Fruit fly (Drosophila melanogaster) whole organism, embryonic: ENCODE data around the gene CG1847.

Source experiments
- Antp ChIP-seq: fragments of 200-800 bp; sonication (Bioruptor generic); optimal IDR thresholded peaks from 3 replicates; lab custom pipeline; 2016; ENCODE audit warnings: missing biosample characterization, missing genetic modification characterization
- Bdp1 ChIP-seq: fragments of 200-800 bp; sonication (Bioruptor generic); optimal IDR thresholded peaks from 3 replicates; lab custom pipeline; 2016; ENCODE audit warnings: missing biosample characterization, missing genetic modification characterization
- Bgb ChIP-seq: fragments of 200-800 bp; sonication (Bioruptor generic); IDR thresholded peaks from 2 replicates; pipeline ENCODE4 v1.3.6; 2022; ENCODE audit warnings: missing biosample characterization, missing genetic modification characterization; ENCODE audit not compliant: partially characterized antibody
- CG10209 ChIP-seq: fragments of 200-800 bp; sonication (Bioruptor generic); optimal IDR thresholded peaks from 3 replicates; lab custom pipeline; 2017; ENCODE audit warnings: missing biosample characterization, mild to moderate bottlenecking, missing genetic modification characterization, missing genetic modification reagents
- CG10462 ChIP-seq: fragments of 200-800 bp; sonication (Bioruptor generic); optimal IDR thresholded peaks from 2 replicates; lab custom pipeline; 2016; ENCODE audit warnings: missing biosample characterization, missing genetic modification characterization
- CG12659 ChIP-seq: fragments of 200-800 bp; sonication (Bioruptor generic); optimal IDR thresholded peaks from 3 replicates; lab custom pipeline; 2017; ENCODE audit warnings: mild to moderate bottlenecking, missing biosample characterization, missing genetic modification reagents, missing genetic modification characterization
- CG13287 ChIP-seq: fragments of 200-800 bp; sonication (Bioruptor generic); IDR thresholded peaks from 2 replicates; pipeline ENCODE4 v1.3.6; 2022; ENCODE audit warnings: missing biosample characterization, missing genetic modification characterization; ENCODE audit not compliant: partially characterized antibody
- CG14441 ChIP-seq: fragments of 200-800 bp; sonication (Bioruptor generic); IDR thresholded peaks from 2 replicates; pipeline ENCODE4 v1.3.6; 2022; ENCODE audit warnings: missing biosample characterization, missing genetic modification characterization
- CG14860 ChIP-seq: fragments of 200-800 bp; sonication (Bioruptor generic); IDR thresholded peaks from 3 replicates; pipeline ENCODE4 v1.3.6; 2022; ENCODE audit warnings: missing biosample characterization, missing genetic modification characterization; ENCODE audit not compliant: partially characterized antibody
- CG16813 ChIP-seq: fragments of 200-800 bp; sonication (Bioruptor generic); IDR thresholded peaks from 3 replicates; pipeline ENCODE4 v1.3.6; 2022; ENCODE audit warnings: missing biosample characterization, missing genetic modification characterization; ENCODE audit not compliant: partially characterized antibody
- CG1832 ChIP-seq: fragments of 200-800 bp; sonication (Bioruptor generic); optimal IDR thresholded peaks from 2 replicates; lab custom pipeline; 2017; ENCODE audit warnings: missing biosample characterization, mild to moderate bottlenecking, missing genetic modification characterization, inconsistent platforms
- CG32532 ChIP-seq: fragments of 200-800 bp; sonication (Bioruptor generic); IDR thresholded peaks from 2 replicates; pipeline ENCODE4 v1.3.6; 2022; ENCODE audit warnings: missing biosample characterization, missing genetic modification characterization
- CG3407 ChIP-seq: fragments of 200-800 bp; sonication (Bioruptor generic); optimal IDR thresholded peaks from 2 replicates; lab custom pipeline; 2018; ENCODE audit warnings: missing biosample characterization, mild to moderate bottlenecking, missing genetic modification characterization
- CG6854 ChIP-seq: fragments of 200-800 bp; sonication (Bioruptor generic); optimal IDR thresholded peaks from 3 replicates; lab custom pipeline; 2017; ENCODE audit warnings: missing biosample characterization, mild to moderate bottlenecking, missing genetic modification characterization
- CG8478 ChIP-seq: fragments of >200 bp; optimal IDR thresholded peaks from 2 replicates; lab custom pipeline; 2018
- CHES-1-like ChIP-seq: fragments of 200-800 bp; sonication (Bioruptor generic); optimal IDR thresholded peaks from 2 replicates; lab custom pipeline; 2016; ENCODE audit warnings: missing biosample characterization, missing genetic modification characterization
- Fer2 ChIP-seq: fragments of 200-800 bp; sonication (Bioruptor generic); optimal IDR thresholded peaks from 2 replicates; lab custom pipeline; 2018; ENCODE audit warnings: missing biosample characterization, mild to moderate bottlenecking, missing genetic modification characterization, moderate library complexity
- HLH54F ChIP-seq: fragments of 200-800 bp; sonication (Bioruptor generic); optimal IDR thresholded peaks from 3 replicates; lab custom pipeline; 2016; ENCODE audit warnings: missing biosample characterization, missing genetic modification characterization
- Kr ChIP-seq: fragments of 200-800 bp; sonication (Bioruptor generic); optimal IDR thresholded peaks from 2 replicates; lab custom pipeline; 2017; ENCODE audit warnings: missing biosample characterization, mild to moderate bottlenecking, missing genetic modification characterization
- Myb ChIP-seq: fragments of 200-800 bp; sonication (Bioruptor generic); optimal IDR thresholded peaks from 2 replicates; lab custom pipeline; 2016; ENCODE audit warnings: missing biosample characterization, missing genetic modification characterization
- Neu2 ChIP-seq: fragments of 200-800 bp; sonication (Bioruptor generic); optimal IDR thresholded peaks from 3 replicates; lab custom pipeline; 2016; ENCODE audit warnings: missing biosample characterization, missing genetic modification characterization, borderline replicate concordance
- Nf-YC ChIP-seq: fragments of 200-800 bp; optimal IDR thresholded peaks from 3 replicates; lab custom pipeline; 2019; ENCODE audit warnings: missing biosample characterization, mild to moderate bottlenecking, missing genetic modification characterization, moderate library complexity
- Scr ChIP-seq: fragments of 200-800 bp; sonication (Bioruptor generic); IDR thresholded peaks from 2 replicates; pipeline ENCODE4 v1.3.6; 2022; ENCODE audit warnings: missing biosample characterization, missing genetic modification characterization; ENCODE audit not compliant: partially characterized antibody
- Trl ChIP-seq, 3 experiments: fragments of >200 bp in 2 of 3; fragments of 200-800 bp in 1 of 3; sonication (Bioruptor generic) in 1 of 3; optimal IDR thresholded peaks; 2 replicates in 1 of 3; 3 replicates in 2 of 3; lab custom pipeline; 2016 to 2017; ENCODE audit warnings: missing biosample characterization in 1 of 3, missing genetic modification characterization in 1 of 3
- ash1 ChIP-seq: fragments of 200-800 bp; sonication (Bioruptor generic); optimal IDR thresholded peaks from 2 replicates; lab custom pipeline; 2018; ENCODE audit warnings: missing biosample characterization, mild to moderate bottlenecking, missing genetic modification characterization
- bbx ChIP-seq: fragments of 200-800 bp; sonication (Bioruptor generic); IDR thresholded peaks from 2 replicates; pipeline ENCODE4 v1.3.6; 2022; ENCODE audit warnings: missing biosample characterization, missing genetic modification characterization; ENCODE audit not compliant: partially characterized antibody
- bsh ChIP-seq, 2 experiments: fragments of 200-800 bp; sonication (Bioruptor generic); optimal IDR thresholded peaks; 2 replicates each; lab custom pipeline; 2017 to 2018; ENCODE audit warnings: mild to moderate bottlenecking in 2 of 2, missing biosample characterization in 2 of 2, missing genetic modification characterization in 2 of 2, moderate library complexity in 1 of 2
- ci ChIP-seq: fragments of 200-800 bp; sonication (Bioruptor generic); IDR thresholded peaks from 3 replicates; pipeline ENCODE4 v1.3.6; 2022; ENCODE audit warnings: missing biosample characterization, missing genetic modification characterization
- dmrt99B ChIP-seq: fragments of 200-800 bp; sonication (Bioruptor generic); optimal IDR thresholded peaks from 2 replicates; lab custom pipeline; 2018; ENCODE audit warnings: missing biosample characterization, mild to moderate bottlenecking, missing genetic modification characterization, moderate library complexity
- gcm2 ChIP-seq: fragments of 200-800 bp; sonication (Bioruptor generic); optimal IDR thresholded peaks from 2 replicates; lab custom pipeline; 2016; ENCODE audit warnings: missing biosample characterization, missing genetic modification characterization
- gro ChIP-seq: fragments of 200-800 bp; sonication (Bioruptor generic); optimal IDR thresholded peaks from 2 replicates; lab custom pipeline; 2016; ENCODE audit warnings: missing biosample characterization, missing genetic modification characterization
- insv ChIP-seq, 2 experiments: fragments of 200-800 bp; sonication (Bioruptor generic); optimal IDR thresholded peaks; 3 replicates each; lab custom pipeline; 2016 to 2018; ENCODE audit warnings: missing biosample characterization in 2 of 2, missing genetic modification characterization in 2 of 2
- mld ChIP-seq: fragments of 200-800 bp; sonication (Bioruptor generic); IDR thresholded peaks from 3 replicates; pipeline ENCODE4 v1.3.6; 2022; ENCODE audit warnings: missing biosample characterization, missing genetic modification characterization; ENCODE audit not compliant: partially characterized antibody
- nau ChIP-seq: fragments of 200-800 bp; sonication (Bioruptor generic); optimal IDR thresholded peaks from 3 replicates; lab custom pipeline; 2017; ENCODE audit warnings: missing biosample characterization, mild to moderate bottlenecking, missing genetic modification characterization, missing genetic modification reagents
- nmo ChIP-seq: fragments of 200-800 bp; sonication (Bioruptor generic); optimal IDR thresholded peaks from 2 replicates; lab custom pipeline; 2018; ENCODE audit warnings: missing biosample characterization, mild to moderate bottlenecking, missing genetic modification characterization, moderate library complexity
- psq ChIP-seq: fragments of 200-800 bp; sonication (Bioruptor generic); optimal IDR thresholded peaks from 2 replicates; lab custom pipeline; 2017; ENCODE audit warnings: missing biosample characterization, missing genetic modification characterization
- ranshi ChIP-seq: fragments of 200-800 bp; sonication (Bioruptor generic); IDR thresholded peaks from 2 replicates; pipeline ENCODE4 v1.3.6; 2022; ENCODE audit warnings: missing biosample characterization, missing genetic modification characterization
- repo ChIP-seq: fragments of 200-800 bp; sonication (Bioruptor generic); optimal IDR thresholded peaks from 2 replicates; lab custom pipeline; 2016; ENCODE audit warnings: missing biosample characterization, missing genetic modification characterization
- row ChIP-seq: fragments of 200-800 bp; sonication (Bioruptor generic); IDR thresholded peaks from 3 replicates; pipeline ENCODE4 v1.3.6; 2022; ENCODE audit warnings: missing biosample characterization, missing genetic modification characterization
- sd ChIP-seq: fragments of 200-800 bp; sonication (Bioruptor generic); optimal IDR thresholded peaks from 3 replicates; lab custom pipeline; 2018; ENCODE audit warnings: missing biosample characterization, mild to moderate bottlenecking, missing genetic modification characterization, moderate library complexity
- sim ChIP-seq: fragments of 200-800 bp; sonication (Bioruptor generic); IDR thresholded peaks from 2 replicates; pipeline ENCODE4 v1.3.6; 2022; ENCODE audit warnings: missing biosample characterization, missing genetic modification characterization
- slou ChIP-seq: fragments of 200-800 bp; sonication (Bioruptor generic); optimal IDR thresholded peaks from 3 replicates; lab custom pipeline; 2016; ENCODE audit warnings: missing biosample characterization, missing genetic modification characterization
- sna ChIP-seq: fragments of 200-800 bp; sonication (Bioruptor generic); IDR thresholded peaks from 2 replicates; pipeline ENCODE4 v1.3.6; 2022; ENCODE audit warnings: missing biosample characterization, missing genetic modification characterization; ENCODE audit not compliant: partially characterized antibody
- tap ChIP-seq: fragments of 200-800 bp; optimal IDR thresholded peaks from 3 replicates; lab custom pipeline; 2019; ENCODE audit warnings: missing biosample characterization, mild to moderate bottlenecking, missing genetic modification characterization, moderate library complexity
- tna ChIP-seq: fragments of 200-800 bp; sonication (Bioruptor generic); IDR thresholded peaks from 2 replicates; pipeline ENCODE4 v1.3.6; 2022; ENCODE audit warnings: missing biosample characterization, missing genetic modification characterization; ENCODE audit not compliant: partially characterized antibody
- tup ChIP-seq: fragments of 200-800 bp; sonication (Bioruptor generic); optimal IDR thresholded peaks from 2 replicates; lab custom pipeline; 2016; ENCODE audit warnings: missing biosample characterization, mild to moderate bottlenecking, missing genetic modification characterization, moderate library complexity
- unc-4 ChIP-seq: fragments of 200-800 bp; sonication (Bioruptor generic); IDR thresholded peaks from 2 replicates; pipeline ENCODE4 v1.3.6; 2022; ENCODE audit warnings: missing biosample characterization, missing genetic modification characterization; ENCODE audit not compliant: partially characterized antibody
- usp ChIP-seq: fragments of >200 bp; optimal IDR thresholded peaks from 2 replicates; lab custom pipeline; 2017; ENCODE audit warnings: missing biosample characterization, missing genetic modification characterization
- vnd ChIP-seq: fragments of 200-800 bp; sonication (Bioruptor generic); IDR thresholded peaks from 3 replicates; pipeline ENCODE4 v1.3.6; 2022; ENCODE audit warnings: missing biosample characterization, missing genetic modification characterization; ENCODE audit not compliant: partially characterized antibody
- zen2 ChIP-seq: fragments of 200-800 bp; sonication (Bioruptor generic); IDR thresholded peaks from 3 replicates; pipeline ENCODE4 v1.3.6; 2022; ENCODE audit warnings: missing biosample characterization, missing genetic modification characterization; ENCODE audit not compliant: partially characterized antibody

Gene CG1847

dm6 chrX:11828336-11829007, 40.5 kb upstream of the CG1847 start (continued):
- TF ChIP-seq ci (GFP tag; lab: Robert Waterston, UW) (no peak), nau (no peak), CG10462 (GFP tag; lab: Kevin White, UChicago) (no peak), CG1832 (GFP tag; lab: Kevin White, UChicago) (peak; percentile 81), CG10209 (GFP tag; lab: Kevin White, UChicago) (no peak), Bdp1 (GFP tag; lab: Kevin White, UChicago) (no peak), CG3407 (no peak), HLH54F (GFP tag; lab: Kevin White, UChicago) (no peak), CG16813 (GFP tag; lab: Robert Waterston, UW) (peak; percentile 50), CG14860 (GFP tag; lab: Robert Waterston, UW) (peak; percentile 78), Bgb (GFP tag; lab: Robert Waterston, UW) (peak; percentile 40; the same call in 1 of the 2 replicates), tup (GFP tag; lab: Kevin White, UChicago) (no peak), bbx (GFP tag; lab: Robert Waterston, UW) (0 out of 2 replicates have a peak, but pooled peaks have one; percentile 14), Scr (GFP tag; lab: Robert Waterston, UW) (peak; percentile 22; the same call in 1 of the 2 replicates), slou (no peak), CG32532 (GFP tag; lab: Robert Waterston, UW) (no peak), nmo (GFP tag; lab: Kevin White, UChicago) (no peak), psq (no peak), CG13287 (GFP tag; lab: Robert Waterston, UW) (no peak), CG6854 (no peak), tap (no peak), vnd (0 out of 3 replicates have a peak, but pooled peaks have one; percentile 27), sim (GFP tag; lab: Robert Waterston, UW) (no peak), CG8478 (lab: Kevin White, UChicago) (peak; percentile 64), sd (tag; lab: Kevin White, UChicago) (no peak), repo (GFP tag; lab: Kevin White, UChicago) (no peak), tna (GFP tag; lab: Robert Waterston, UW) (peak; percentile 59; the same call in 1 of the 2 replicates), dmrt99B (tag; lab: Kevin White, UChicago) (no peak), Trl (optimal IDR thresholded peaks at IDR 0.05; lab: Kevin White, UChicago) (peak; percentile 20 to 21), Trl (GFP tag; optimal IDR thresholded peaks at IDR 0.05; lab: Kevin White, UChicago) (no peak), insv (GFP tag; optimal IDR thresholded peaks at IDR 0.05; lab: Kevin White, UChicago) (no peak), usp (no peak), Antp (no peak), zen2 (GFP tag; lab: Robert Waterston, UW) (no peak), row (GFP tag; lab: Robert Waterston, UW) (no peak), mld (GFP tag; lab: Robert Waterston, UW) (0 out of 3 replicates have a peak, but pooled peaks have one; percentile 20), CG14441 (GFP tag; lab: Robert Waterston, UW) (no peak)
- TF ChIP-seq, all 482 proteins: peak for 18

- TF ChIP-seq ash1 (GFP tag; lab: Kevin White, UChicago), result no peak
- TF ChIP-seq Nf-YC (tag; lab: Kevin White, UChicago), result no peak
- no peak for TF ChIP-seq Neu2 (GFP tag; lab: Kevin White, UChicago)
- TF ChIP-seq Myb (GFP tag; lab: Kevin White, UChicago), result no peak
- no peak for TF ChIP-seq gcm2 (GFP tag; lab: Kevin White, UChicago)
- TF ChIP-seq CG12659 (GFP tag; lab: Kevin White, UChicago), result no peak
- no peak for TF ChIP-seq bsh (GFP tag; optimal IDR thresholded peaks at IDR 0.05; lab: Kevin White, UChicago)
- TF ChIP-seq Fer2 (tag; lab: Kevin White, UChicago), result no peak
- TF ChIP-seq Kr, result no peak
- no peak for TF ChIP-seq sna (GFP tag; lab: Robert Waterston, UW)
- TF ChIP-seq gro, result no peak
- TF ChIP-seq unc-4 (GFP tag; lab: Robert Waterston, UW), result no peak
- no peak for TF ChIP-seq ranshi (GFP tag; lab: Robert Waterston, UW)
- TF ChIP-seq CHES-1-like, result no peak
These were observed 31.0 kb upstream of the CG1847 start, which contains the start of gene CG15741 for dm6 chrX:11837926-11838325. TSS of gene CG15741 (minus strand) at chrX:11838026.
